Fruit fly (Drosophila melanogaster): Measurements from ENCODE around the gene CG12093.
A peak's percentile ranks its signal among the peaks of the same experiment; 100 is the strongest.

The CG12093 gene

DNA sequence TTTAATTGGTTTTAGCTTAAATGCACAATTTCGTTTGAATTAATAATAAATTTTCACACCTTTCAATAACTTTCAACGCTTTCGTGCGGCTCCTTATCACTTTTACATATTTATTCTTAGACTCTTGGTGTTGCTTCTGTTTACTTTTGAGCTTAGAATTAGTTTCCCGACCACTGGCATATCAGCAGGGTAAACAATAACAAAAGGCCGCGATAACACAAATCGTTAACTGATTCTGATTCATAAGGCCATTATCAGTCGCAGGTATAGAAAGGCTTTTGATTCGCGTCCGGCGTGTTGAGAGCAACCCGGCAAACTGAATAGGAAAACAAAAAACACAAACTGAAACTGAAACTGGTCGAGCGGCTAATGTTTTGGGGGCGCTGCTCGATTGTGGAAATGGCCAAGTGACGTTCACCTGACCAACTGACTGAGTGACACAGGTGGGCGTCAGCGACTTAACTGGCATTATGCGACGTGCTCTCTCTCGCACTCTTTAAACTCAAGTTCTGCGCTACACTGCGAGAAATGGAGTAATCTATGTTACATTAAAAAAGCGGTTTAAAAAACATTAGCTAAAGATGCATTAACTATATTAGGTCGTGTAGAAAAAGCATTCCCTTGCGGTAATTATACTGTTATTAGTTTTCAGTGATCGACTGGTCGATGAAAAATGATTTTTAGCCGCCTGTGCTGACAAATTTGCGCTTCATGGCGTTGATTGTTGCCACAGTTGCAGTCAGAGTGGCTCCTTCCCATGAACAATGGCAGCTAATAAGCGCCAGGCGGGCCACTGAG, 39.2 kb downstream of the CG12093 start (continued):
- TF ChIP-seq aop (GFP tag; IDR thresholded peaks at IDR 0.05) (no peak), Mrtf (GFP tag; IDR thresholded peaks at IDR 0.05) (0 out of 3 replicates have a peak, but pooled peaks have one; percentile 42), CG17385 (GFP tag; optimal IDR thresholded peaks at IDR 0.05) (no peak), CG12299 (tag; optimal IDR thresholded peaks at IDR 0.05) (no peak), Stat92E (GFP tag; optimal IDR thresholded peaks at IDR 0.05) (no peak), CG9215 (GFP tag; IDR thresholded peaks at IDR 0.05) (no peak), CG3407 (GFP tag; optimal IDR thresholded peaks at IDR 0.05) (no peak), jing (GFP tag; optimal IDR thresholded peaks at IDR 0.05) (no peak), CG6683 (GFP tag; optimal IDR thresholded peaks at IDR 0.05) (peak; percentile 3), mirr (GFP tag; optimal IDR thresholded peaks at IDR 0.05) (peak; percentile 41), Bteb2 (GFP tag; optimal IDR thresholded peaks at IDR 0.05) (no peak), esg (GFP tag; conservative IDR thresholded peaks at IDR 0.05) (peak; percentile 19; the same call in 1 of the 2 replicates), CG15696 (tag; optimal IDR thresholded peaks at IDR 0.05) (no peak), CG7928 (GFP tag; optimal IDR thresholded peaks at IDR 0.05) (no peak), CG10321 (GFP tag; IDR thresholded peaks at IDR 0.05) (no peak), Nf-YA (GFP tag; IDR thresholded peaks at IDR 0.05) (no peak), PHDP (tag; optimal IDR thresholded peaks at IDR 0.05) (peak; percentile 31), Optix (GFP tag; IDR thresholded peaks at IDR 0.05) (0 out of 3 replicates have a peak, but pooled peaks have one; percentile 14), nerfin-1 (tag; optimal IDR thresholded peaks at IDR 0.05) (peak; percentile 16), Asciz (GFP tag; optimal IDR thresholded peaks at IDR 0.05) (peak; percentile 46), CG6854 (GFP tag; optimal IDR thresholded peaks at IDR 0.05) (no peak), trh (GFP tag; optimal IDR thresholded peaks at IDR 0.05) (no peak), lab (GFP tag; optimal IDR thresholded peaks at IDR 0.05) (peak; percentile 40), CG7963 (GFP tag; IDR thresholded peaks at IDR 0.05; ENCODE audit: partially characterized antibody) (no peak), dpn (GFP tag; optimal IDR thresholded peaks at IDR 0.05) (peak in 1 of 2 experiments; percentile 6), HmgD (GFP tag; optimal IDR thresholded peaks at IDR 0.05) (no peak), exex (tag; optimal IDR thresholded peaks at IDR 0.05) (peak; percentile 81), Hr51 (GFP tag; optimal IDR thresholded peaks at IDR 0.05) (peak in 1 of 2 experiments; percentile 18), CG34224 (GFP tag; IDR thresholded peaks at IDR 0.05; ENCODE audit: partially characterized antibody) (no peak), inv (GFP tag; IDR thresholded peaks at IDR 0.05; ENCODE audit: partially characterized antibody) (no peak), CG10431 (GFP tag; optimal IDR thresholded peaks at IDR 0.05) (peak; percentile 24), pan (optimal IDR thresholded peaks at IDR 0.05) (no peak), pan (GFP tag; optimal IDR thresholded peaks at IDR 0.05 in 1 of 2, IDR thresholded peaks at IDR 0.05 in 1 of 2) (no peak), hth (optimal IDR thresholded peaks at IDR 0.05) (no peak), chinmo (GFP tag; IDR thresholded peaks at IDR 0.05; ENCODE audit: partially characterized antibody) (peak; percentile 48; the same call in 1 of the 4 replicates), GATAe (GFP tag; conservative IDR thresholded peaks at IDR 0.05) (peak; percentile 46; the same call in 1 of the 2 replicates), CG12942 (GFP tag; optimal IDR thresholded peaks at IDR 0.05) (no peak), Sox102F (GFP tag; optimal IDR thresholded peaks at IDR 0.05) (peak; percentile 11), dysf (GFP tag; IDR thresholded peaks at IDR 0.05) (peak; percentile 10; the same call in 1 of the 3 replicates), gce (GFP tag; IDR thresholded peaks at IDR 0.05) (0 out of 3 replicates have a peak, but pooled peaks have one; percentile 41), CG12769 (tag; optimal IDR thresholded peaks at IDR 0.05) (peak; percentile 42), fd96Cb (tag; optimal IDR thresholded peaks at IDR 0.05) (no peak), row (GFP tag; IDR thresholded peaks at IDR 0.05) (0 out of 3 replicates have a peak, but pooled peaks have one; percentile 25), ATbp (GFP tag; optimal IDR thresholded peaks at IDR 0.05) (peak; percentile 2), gt (GFP tag; IDR thresholded peaks at IDR 0.05) (no peak), grn (GFP tag; optimal IDR thresholded peaks at IDR 0.05) (peak; percentile 79), eyg (GFP tag; optimal IDR thresholded peaks at IDR 0.05) (no peak), Rx (GFP tag; IDR thresholded peaks at IDR 0.05) (no peak)
